Worm (Caenorhabditis elegans) whole organism, midembryonic: Measurements from ENCODE around the gene F49C5.16.

ENCODE experiments used
- T22C8.4 ChIP-seq: fragments of 200-800 bp; sonication (Bioruptor generic); IDR thresholded peaks from 2 replicates; pipeline ENCODE4 v1.3.6; 2022; ENCODE audit warnings: missing genetic modification characterization, missing compliant biosample characterization
- cog-1 ChIP-seq: sonication (generic microtip); optimal IDR thresholded peaks from 2 replicates; lab custom pipeline; 2016; ENCODE audit warnings: missing genetic modification characterization, missing compliant biosample characterization
- flt-1 ChIP-seq: fragments of 200-800 bp; sonication (Bioruptor generic); IDR thresholded peaks from 2 replicates; pipeline ENCODE4 v1.3.6; 2022; ENCODE audit warnings: missing genetic modification characterization, missing compliant biosample characterization
- klf-2 ChIP-seq: fragments of 200-800 bp; sonication (Bioruptor generic); conservative IDR thresholded peaks from 2 replicates; pipeline ENCODE4 v1.3.6; 2022; ENCODE audit warnings: missing genetic modification reagents, missing genetic modification characterization, missing compliant biosample characterization
- med-1 ChIP-seq: sonication (generic microtip); optimal IDR thresholded peaks from 2 replicates; lab custom pipeline; 2017; ENCODE audit warnings: missing genetic modification characterization, mild to moderate bottlenecking, missing compliant biosample characterization, antibody characterized with exemption, missing genetic modification reagents; ENCODE audit not compliant: insufficient read depth
- ref-1 ChIP-seq: fragments of 200-800 bp; sonication (Bioruptor generic); conservative IDR thresholded peaks from 2 replicates; pipeline ENCODE4 v1.3.6; 2022; ENCODE audit warnings: missing genetic modification reagents, missing genetic modification characterization, missing compliant biosample characterization
- tab-1 ChIP-seq: fragments of 200-800 bp; sonication (Bioruptor generic); IDR thresholded peaks from 2 replicates; pipeline ENCODE4 v1.3.6; 2022; ENCODE audit warnings: missing genetic modification characterization, missing compliant biosample characterization
- ztf-23 ChIP-seq: fragments of 200-800 bp; sonication (Bioruptor generic); IDR thresholded peaks from 2 replicates; pipeline ENCODE4 v1.3.6; 2022; ENCODE audit warnings: missing genetic modification reagents, missing genetic modification characterization, missing compliant biosample characterization
- ztf-29 ChIP-seq: fragments of 200-800 bp; sonication (Bioruptor generic); IDR thresholded peaks from 2 replicates; pipeline ENCODE4 v1.3.6; 2022; ENCODE audit warnings: missing genetic modification reagents, missing genetic modification characterization, missing compliant biosample characterization

F49C5.16 gene

DNA sequence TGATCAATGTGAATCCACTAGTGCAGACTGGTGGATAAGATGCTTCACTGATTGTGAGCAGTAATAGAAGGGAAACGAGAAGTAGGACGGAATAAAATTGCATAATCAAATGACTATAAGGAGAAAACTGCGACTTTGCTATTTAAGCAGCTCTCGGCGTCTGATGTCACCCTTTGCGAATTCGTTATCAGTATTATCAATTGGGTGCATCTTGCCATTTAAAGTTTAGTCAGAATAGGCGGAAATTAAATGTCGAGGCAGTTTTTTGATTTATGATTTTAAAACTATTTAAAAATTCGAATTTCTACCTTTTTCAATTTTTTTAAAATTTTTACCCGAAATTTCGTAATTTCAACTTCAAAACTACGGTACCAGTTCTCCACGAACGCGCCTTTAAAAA is 33.3 kb downstream of the F49C5.16 start, which contains the start of gene clec-4:
Gene clec-4, minus strand, starts transcription at position 162 of the 400 bp plus-strand sequence.
- TF ChIP-seq ztf-23, result no peak
- no peak for TF ChIP-seq ztf-29
- TF ChIP-seq flt-1 (GFP tag; lab: Robert Waterston, UW), result no peak
- TF ChIP-seq T22C8.4, result no peak
- no peak for TF ChIP-seq ref-1
- no peak for TF ChIP-seq med-1
- no peak for TF ChIP-seq tab-1 (GFP tag; lab: Robert Waterston, UW)
- TF ChIP-seq cog-1 (tag; lab: Kevin White, UChicago), result no peak
- TF ChIP-seq klf-2 (GFP tag; lab: Robert Waterston, UW), result no peak
